Worm (Caenorhabditis elegans) whole organism, mixed stage, embryonic: ENCODE data around the gene sma-5.
"Not testable (repeated sequence)": the region's sequence is repeated elsewhere in the genome, so short reads cannot be mapped to it uniquely, and the experiment has no call there.

Experiments
- M03D4.4 ChIP-seq: sonication (generic microtip); optimal IDR thresholded peaks from 2 replicates; lab custom pipeline; 2017; ENCODE audit warnings: mild to moderate bottlenecking, missing genetic modification characterization, missing compliant biosample characterization
- bed-3 ChIP-seq: fragments of 200-800 bp; sonication (Bioruptor generic); optimal IDR thresholded peaks from 3 replicates; lab custom pipeline; 2018; ENCODE audit warnings: mild to moderate bottlenecking, missing genetic modification characterization, moderate library complexity, missing compliant biosample characterization
- blmp-1 ChIP-seq: fragments of 150-350 bp; optimal IDR thresholded peaks from 2 replicates; lab custom pipeline; 2014; ENCODE audit warnings: missing biosample characterization, missing genetic modification characterization
- ceh-39 ChIP-seq: fragments of 150-350 bp; optimal IDR thresholded peaks from 2 replicates; lab custom pipeline; 2014; ENCODE audit warnings: missing biosample characterization, missing genetic modification characterization
- ceh-43 ChIP-seq: fragments of 200-800 bp; sonication (Bioruptor generic); optimal IDR thresholded peaks from 2 replicates; lab custom pipeline; 2018; ENCODE audit warnings: mild to moderate bottlenecking, missing genetic modification characterization, moderate library complexity, missing compliant biosample characterization
- ces-1 ChIP-seq: fragments of 150-350 bp; optimal IDR thresholded peaks from 2 replicates; lab custom pipeline; 2014; ENCODE audit warnings: missing biosample characterization, missing genetic modification reagents, missing genetic modification characterization
- cnd-1 ChIP-seq: fragments of 200-800 bp; sonication (Bioruptor generic); optimal IDR thresholded peaks from 2 replicates; lab custom pipeline; 2018; ENCODE audit warnings: mild to moderate bottlenecking, missing genetic modification characterization, missing compliant biosample characterization
- drap-1 ChIP-seq: fragments of 200-800 bp; sonication (Bioruptor generic); optimal IDR thresholded peaks from 3 replicates; lab custom pipeline; 2018; ENCODE audit warnings: mild to moderate bottlenecking, missing genetic modification characterization, missing compliant biosample characterization
- elt-1 ChIP-seq: sonication (generic microtip); optimal IDR thresholded peaks from 2 replicates; lab custom pipeline; 2017; ENCODE audit warnings: missing genetic modification characterization, mild to moderate bottlenecking, missing compliant biosample characterization, antibody characterized with exemption, moderate library complexity, borderline replicate concordance; ENCODE audit not compliant: insufficient read depth
- elt-3 ChIP-seq: fragments of 150-350 bp; optimal IDR thresholded peaks from 2 replicates; lab custom pipeline; 2014; ENCODE audit warnings: missing biosample characterization, missing genetic modification characterization
- ham-2 ChIP-seq: fragments of 200-800 bp; sonication (Bioruptor generic); optimal IDR thresholded peaks from 2 replicates; lab custom pipeline; 2018; ENCODE audit warnings: mild to moderate bottlenecking, missing genetic modification characterization, missing compliant biosample characterization
- hlh-1 ChIP-seq: fragments of 150-350 bp; optimal IDR thresholded peaks from 2 replicates; lab custom pipeline; 2014; ENCODE audit warnings: missing biosample characterization, missing genetic modification reagents, missing genetic modification characterization
- lin-13 ChIP-seq: fragments of 150-350 bp; optimal IDR thresholded peaks from 2 replicates; lab custom pipeline; 2014; ENCODE audit warnings: missing biosample characterization, missing genetic modification characterization
- lin-32 ChIP-seq: fragments of 200-800 bp; sonication (Bioruptor generic); optimal IDR thresholded peaks from 2 replicates; lab custom pipeline; 2018; ENCODE audit warnings: mild to moderate bottlenecking, missing genetic modification characterization, missing compliant biosample characterization
- lsy-2 ChIP-seq: fragments of 150-350 bp; optimal IDR thresholded peaks from 2 replicates; lab custom pipeline; 2014; ENCODE audit warnings: missing biosample characterization, missing genetic modification characterization
- mab-5 ChIP-seq: fragments of 150-350 bp; optimal IDR thresholded peaks from 2 replicates; lab custom pipeline; 2014; ENCODE audit warnings: missing biosample characterization, missing genetic modification characterization
- mls-2 ChIP-seq: sonication (generic microtip); optimal IDR thresholded peaks from 2 replicates; lab custom pipeline; 2016; ENCODE audit warnings: mild to moderate bottlenecking, missing genetic modification characterization, moderate library complexity, missing compliant biosample characterization
- nhr-12 ChIP-seq: fragments of 150-350 bp; optimal IDR thresholded peaks from 2 replicates; lab custom pipeline; 2014; ENCODE audit warnings: missing biosample characterization, missing genetic modification characterization
- nhr-2 ChIP-seq: fragments of 150-350 bp; optimal IDR thresholded peaks from 2 replicates; lab custom pipeline; 2014; ENCODE audit warnings: missing biosample characterization, missing genetic modification characterization
- nhr-237 ChIP-seq: fragments of 150-350 bp; optimal IDR thresholded peaks from 2 replicates; lab custom pipeline; 2014; ENCODE audit warnings: missing biosample characterization, missing genetic modification characterization
- nhr-28 ChIP-seq: fragments of 150-350 bp; optimal IDR thresholded peaks from 2 replicates; lab custom pipeline; 2014; ENCODE audit warnings: missing biosample characterization, missing genetic modification characterization
- nhr-76 ChIP-seq: sonication (generic microtip); optimal IDR thresholded peaks from 2 replicates; lab custom pipeline; 2017; ENCODE audit warnings: missing biosample characterization, missing genetic modification characterization
- pha-4 ChIP-seq: fragments of 150-350 bp; optimal IDR thresholded peaks from 2 replicates; lab custom pipeline; 2018; ENCODE audit warnings: missing biosample characterization, missing genetic modification reagents, missing genetic modification characterization
- sptf-1 ChIP-seq: sonication (generic microtip); optimal IDR thresholded peaks from 2 replicates; lab custom pipeline; 2017; ENCODE audit warnings: mild to moderate bottlenecking, missing genetic modification characterization, moderate library complexity, missing compliant biosample characterization
- tbx-8 ChIP-seq: fragments of 200-800 bp; sonication (Bioruptor generic); optimal IDR thresholded peaks from 2 replicates; lab custom pipeline; 2018; ENCODE audit warnings: mild to moderate bottlenecking, missing genetic modification characterization, moderate library complexity, missing compliant biosample characterization
- unc-120 ChIP-seq: sonication (generic microtip); optimal IDR thresholded peaks from 2 replicates; lab custom pipeline; 2017; ENCODE audit warnings: missing genetic modification characterization, missing compliant biosample characterization; ENCODE audit not compliant: poor library complexity, severe bottlenecking
- unc-39 ChIP-seq: fragments of 150-350 bp; optimal IDR thresholded peaks from 2 replicates; lab custom pipeline; 2014; ENCODE audit warnings: missing biosample characterization, missing genetic modification characterization
- unc-62 ChIP-seq: fragments of 150-350 bp; optimal IDR thresholded peaks from 2 replicates; lab custom pipeline; 2014; ENCODE audit warnings: missing biosample characterization, missing genetic modification reagents, missing genetic modification characterization
- zip-8 ChIP-seq: fragments of 150-350 bp; optimal IDR thresholded peaks from 2 replicates; lab custom pipeline; 2014; ENCODE audit warnings: missing biosample characterization, missing genetic modification characterization
- ztf-11 ChIP-seq: fragments of 150-350 bp; optimal IDR thresholded peaks from 2 replicates; lab custom pipeline; 2014; ENCODE audit warnings: missing biosample characterization, missing genetic modification characterization

Gene sma-5

DNA sequence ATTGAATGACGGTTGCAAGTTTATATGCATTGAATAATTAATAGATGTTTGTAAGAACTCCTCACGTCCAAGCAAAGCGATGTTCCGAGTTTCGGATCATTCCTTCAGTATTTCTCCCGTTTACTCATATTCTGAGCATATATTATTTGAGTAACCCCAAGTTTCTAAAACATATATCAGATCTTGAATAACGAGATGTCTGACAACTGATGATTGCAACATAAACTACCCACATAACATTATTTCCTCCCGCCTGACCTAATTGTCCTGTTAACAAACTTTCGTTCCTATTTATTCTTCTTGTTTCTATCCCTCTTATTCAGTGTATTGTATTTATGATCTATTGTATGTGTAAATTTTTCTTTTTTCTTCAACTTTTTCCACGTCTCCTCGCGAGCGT is 44.2 kb downstream of the sma-5 start, which contains the start of gene C49F5.13:
C49F5.13 (plus strand) TSS at position 301 of the 400 bp plus-strand sequence.
- not testable (repeated sequence) for TF ChIP-seq elt-1 (tag; lab: Kevin White, UChicago); cnd-1 (tag; lab: Kevin White, UChicago); pha-4

DNA sequence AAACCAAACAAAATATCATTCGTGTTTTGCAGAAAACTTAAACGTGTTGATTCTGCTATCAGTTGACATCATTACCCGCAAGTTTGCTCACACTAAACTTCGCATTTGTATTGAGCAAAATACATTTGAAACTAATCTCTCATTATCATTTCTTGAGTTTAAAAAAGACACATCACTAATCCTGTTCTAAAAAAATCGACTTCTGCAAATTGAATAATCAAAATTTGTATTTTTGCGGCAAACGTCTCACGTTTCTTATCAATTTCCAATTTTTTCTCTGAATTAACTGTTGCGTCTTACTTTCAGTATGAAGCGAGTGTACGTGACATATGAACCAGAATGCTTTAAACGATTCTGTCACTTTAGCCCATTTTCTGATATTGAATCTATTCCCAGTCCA is 45.5 kb downstream of the sma-5 start, which contains the start of gene C49F5.8:
C49F5.8 (plus strand) TSS at position 301 of the 400 bp plus-strand sequence.
- TF ChIP-seq ceh-43 (GFP tag; lab: Kevin White, UChicago) (no peak), lsy-2 (no peak), cnd-1 (tag; lab: Kevin White, UChicago) (no peak), M03D4.4 (tag; lab: Kevin White, UChicago) (no peak), ham-2 (GFP tag; lab: Kevin White, UChicago) (no peak), mls-2 (tag; lab: Kevin White, UChicago) (no peak), drap-1 (no peak), nhr-76 (tag; lab: Kevin White, UChicago) (no peak), unc-39 (no peak)

DNA sequence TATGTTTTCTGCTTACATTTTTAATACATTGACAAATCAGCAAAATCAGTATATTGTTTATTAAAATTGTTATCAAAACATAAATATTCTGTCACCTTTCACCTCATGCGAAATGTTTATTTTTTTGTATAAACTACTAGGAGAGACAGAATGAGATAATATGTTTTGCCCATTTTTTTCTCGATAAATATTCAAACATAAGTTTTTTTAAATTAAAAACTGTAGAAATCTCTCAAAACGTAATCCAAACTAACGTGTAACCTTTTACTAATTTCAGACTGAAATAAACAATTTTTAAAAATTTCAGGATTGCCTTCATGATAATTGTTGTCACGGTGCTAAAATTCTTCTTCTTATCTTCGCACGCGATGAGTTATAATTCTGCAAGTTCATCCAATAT is 48.1 kb downstream of the sma-5 start, which contains the start of gene T08D10.5:
T08D10.5 (plus strand) TSS at position 301 of the 400 bp plus-strand sequence.
- TF ChIP-seq M03D4.4 (tag; lab: Kevin White, UChicago), result no peak
- TF ChIP-seq hlh-1 (tag; lab: Kevin White, UChicago), result no peak
- no peak for TF ChIP-seq elt-3
- no peak for TF ChIP-seq nhr-76 (tag; lab: Kevin White, UChicago)
- TF ChIP-seq unc-62 (GFP tag; lab: Kevin White, UChicago), result no peak
- no peak for TF ChIP-seq unc-39
- no peak for TF ChIP-seq sptf-1 (tag; lab: Kevin White, UChicago)
- TF ChIP-seq bed-3 (GFP tag; lab: Kevin White, UChicago), result no peak
- no peak for TF ChIP-seq drap-1
- TF ChIP-seq tbx-8 (GFP tag; lab: Kevin White, UChicago), result no peak
- TF ChIP-seq mls-2 (tag; lab: Kevin White, UChicago), result no peak

DNA sequence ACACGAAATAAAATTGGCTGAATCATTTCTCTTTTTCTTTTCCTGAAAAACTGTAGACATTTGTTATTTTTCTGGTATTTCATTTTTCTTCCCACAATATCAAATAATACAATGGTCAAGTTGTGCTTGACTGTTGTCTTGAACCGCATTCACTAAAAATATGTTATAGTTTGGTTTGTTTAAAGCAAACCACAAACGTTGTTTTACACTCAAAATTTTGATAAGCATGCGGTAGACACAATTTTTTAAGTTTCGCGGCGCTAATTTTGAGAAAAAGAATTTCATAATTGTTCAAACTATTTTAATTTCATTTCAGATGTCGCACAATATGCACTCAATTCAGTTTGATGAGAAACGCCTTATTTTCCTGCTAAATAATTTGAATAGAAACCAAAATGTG is 50.2 kb downstream of the sma-5 start, which contains the start of gene T08D10.3:
T08D10.3 (plus strand) TSS at position 301 of the 400 bp plus-strand sequence.
- TF ChIP-seq M03D4.4 (tag; lab: Kevin White, UChicago) (no peak), unc-120 (tag; lab: Kevin White, UChicago) (no peak), elt-1 (tag; lab: Kevin White, UChicago) (no peak), lin-13 (no peak), lin-32 (GFP tag; lab: Kevin White, UChicago) (no peak), blmp-1 (tag; lab: Kevin White, UChicago) (no peak), elt-3 (no peak), ztf-11 (no peak), nhr-12 (tag; lab: Kevin White, UChicago) (no peak), cnd-1 (tag; lab: Kevin White, UChicago) (no peak), ceh-43 (GFP tag; lab: Kevin White, UChicago) (no peak), mls-2 (tag; lab: Kevin White, UChicago) (no peak), nhr-76 (tag; lab: Kevin White, UChicago) (no peak), ces-1 (GFP tag; lab: Kevin White, UChicago) (no peak), zip-8 (no peak), sptf-1 (tag; lab: Kevin White, UChicago) (no peak), drap-1 (no peak), ham-2 (GFP tag; lab: Kevin White, UChicago) (no peak), nhr-237 (no peak)

DNA sequence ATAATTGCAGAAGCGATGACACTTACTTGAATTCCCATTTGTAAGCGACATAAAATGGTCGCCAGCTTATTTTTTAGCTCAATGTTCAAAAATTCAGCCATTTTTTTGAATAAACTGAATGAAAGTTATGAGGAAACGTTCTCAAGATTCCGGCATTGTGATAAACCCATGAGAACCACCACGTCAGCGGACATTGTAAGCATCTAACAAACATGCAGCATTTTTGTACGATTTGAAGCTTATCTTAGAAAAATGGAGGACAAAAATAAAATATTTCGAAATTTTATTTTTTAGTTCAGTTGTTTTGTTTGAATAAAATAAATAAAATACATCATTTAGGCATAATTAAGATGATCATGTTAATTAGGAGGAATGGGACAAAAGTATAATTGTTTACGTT is 52.1 kb downstream of the sma-5 start, which contains the start of gene T08D10.4:
T08D10.4 (minus strand) TSS at position 101 of the 400 bp plus-strand sequence.
- TF ChIP-seq ceh-43 (GFP tag; lab: Kevin White, UChicago), result no peak
- TF ChIP-seq mab-5, result no peak
- no peak for TF ChIP-seq nhr-28 (tag; lab: Kevin White, UChicago)
- TF ChIP-seq nhr-2 (tag; lab: Kevin White, UChicago), result no peak
- no peak for TF ChIP-seq ceh-39 (tag; lab: Kevin White, UChicago)
- TF ChIP-seq ztf-11, result no peak
- no peak for TF ChIP-seq blmp-1 (tag; lab: Kevin White, UChicago)
- TF ChIP-seq ces-1 (GFP tag; lab: Kevin White, UChicago), result no peak
